Worm (Caenorhabditis elegans) whole organism, L2 larva: Measurements from ENCODE around the gene sfxn-1.2.

Source experiments
- aly-2 ChIP-seq: fragments of 150-350 bp; optimal IDR thresholded peaks from 2 replicates; lab custom pipeline; 2014; ENCODE audit warnings: missing biosample characterization, missing genetic modification characterization
- ama-1 ChIP-seq: fragments of 150-350 bp; optimal IDR thresholded peaks from 2 replicates; lab custom pipeline; 2018; ENCODE audit warnings: inconsistent platforms
- nhr-129 ChIP-seq: fragments of 150-350 bp; optimal IDR thresholded peaks from 2 replicates; lab custom pipeline; 2014; ENCODE audit warnings: missing biosample characterization, missing genetic modification characterization
- peb-1 ChIP-seq: fragments of 150-350 bp; optimal IDR thresholded peaks from 2 replicates; lab custom pipeline; 2014; ENCODE audit warnings: missing biosample characterization, missing genetic modification characterization
- skn-1 ChIP-seq: sonication (generic microtip); optimal IDR thresholded peaks from 2 replicates; lab custom pipeline; 2017; ENCODE audit warnings: missing biosample characterization, missing genetic modification characterization
- sma-3 ChIP-seq: sonication (generic microtip); optimal IDR thresholded peaks from 2 replicates; lab custom pipeline; 2016; ENCODE audit warnings: missing genetic modification reagents, missing genetic modification characterization, missing compliant biosample characterization
- snpc-4 ChIP-seq: fragments of 150-350 bp; optimal IDR thresholded peaks from 2 replicates; lab custom pipeline; 2014; ENCODE audit warnings: missing biosample characterization, missing genetic modification characterization
- ztf-11 ChIP-seq: sonication (generic microtip); optimal IDR thresholded peaks from 2 replicates; lab custom pipeline; 2017; ENCODE audit warnings: missing biosample characterization, missing genetic modification characterization

ce11 chrII:11226379-11226778 lies 40.6 kb downstream of the sfxn-1.2 start, which contains the start of gene T06D8.2:
- TF ChIP-seq skn-1 (tag; lab: Kevin White, UChicago): no peak
- TF ChIP-seq ztf-11 (tag; lab: Kevin White, UChicago): no peak
- no peak for TF ChIP-seq snpc-4 (tag; lab: Kevin White, UChicago)
- TF ChIP-seq sma-3 (GFP tag; lab: Kevin White, UChicago): no peak
- TF ChIP-seq nhr-129 (tag; lab: Kevin White, UChicago): no peak
- TF ChIP-seq peb-1 (tag; lab: Kevin White, UChicago): no peak
- TF ChIP-seq ama-1 (lab: Kevin White, UChicago): no peak
- TF ChIP-seq aly-2 (tag; lab: Kevin White, UChicago): no peak
